Worm (Caenorhabditis elegans): Measurements from ENCODE around the gene F59B2.9.

The F59B2.9 gene

DNA sequence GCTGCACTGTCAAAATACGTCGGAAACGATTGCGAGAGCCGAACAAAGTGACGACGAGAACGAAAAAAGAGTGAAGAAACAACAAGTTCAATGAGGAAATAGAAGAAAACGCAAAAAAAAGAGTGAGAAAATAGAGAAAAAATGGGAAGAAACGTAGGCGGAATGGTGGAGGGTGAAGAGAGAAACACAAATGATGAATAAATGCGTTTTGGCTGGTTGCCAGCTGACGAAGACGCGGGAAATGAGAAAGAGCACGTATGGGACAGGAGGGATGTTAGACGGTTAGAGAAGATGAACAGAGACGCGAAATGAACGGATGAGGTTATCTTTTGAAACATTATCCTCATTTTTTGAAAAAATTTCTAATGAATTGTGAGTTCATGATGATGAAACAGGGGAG lies 27.2 kb downstream of the F59B2.9 start (continued):
- TF ChIP-seq tbx-9 (tag; optimal IDR thresholded peaks at IDR 0.05; ENCODE audit: borderline replicate concordance) (no peak), xnd-1 (tag; optimal IDR thresholded peaks at IDR 0.05) (no peak), attf-5 (GFP tag; optimal IDR thresholded peaks at IDR 0.05) (peak; percentile 0), madf-8 (GFP tag; conservative IDR thresholded peaks at IDR 0.05) (no peak), mes-4 (tag; optimal IDR thresholded peaks at IDR 0.05) (no peak), T07F8.4 (tag; optimal IDR thresholded peaks at IDR 0.05) (no peak), snpc-3.4 (tag; optimal IDR thresholded peaks at IDR 0.05) (no peak), F57A8.1 (GFP tag; optimal IDR thresholded peaks at IDR 0.05) (no peak), hlh-26 (GFP tag; conservative IDR thresholded peaks at IDR 0.05) (no peak), B0019.2 (GFP tag; conservative IDR thresholded peaks at IDR 0.05) (no peak), ceh-79 (tag; optimal IDR thresholded peaks at IDR 0.05) (no peak), C06A6.2 (GFP tag; conservative IDR thresholded peaks at IDR 0.05) (no peak), gei-17 (GFP tag; optimal IDR thresholded peaks at IDR 0.05) (no peak), lin-35 (GFP tag; optimal IDR thresholded peaks at IDR 0.05) (peak in 1 of 3 experiments; percentile 68), chd-7 (tag; optimal IDR thresholded peaks at IDR 0.05) (peak; percentile 10), ceh-100 (GFP tag; IDR thresholded peaks at IDR 0.05) (no peak), snpc-1.1 (tag; optimal IDR thresholded peaks at IDR 0.05; ENCODE audit: insufficient read depth) (no peak), tlf-1 (GFP tag; optimal IDR thresholded peaks at IDR 0.05) (no peak), unc-130 (GFP tag; optimal IDR thresholded peaks at IDR 0.05) (no peak), madf-10 (tag; optimal IDR thresholded peaks at IDR 0.05) (peak; percentile 3), rpc-1 (optimal IDR thresholded peaks at IDR 0.05) (no peak), rpc-1 (tag; optimal IDR thresholded peaks at IDR 0.05) (no peak), Y79H2A.3 (GFP tag; conservative IDR thresholded peaks at IDR 0.05) (no peak), dpl-1 (GFP tag; optimal IDR thresholded peaks at IDR 0.05) (no peak), atf-7 (tag; optimal IDR thresholded peaks at IDR 0.05) (no peak), sea-2 (GFP tag; IDR thresholded peaks at IDR 0.05) (no peak), hmg-20 (GFP tag; IDR thresholded peaks at IDR 0.05) (no peak), ztf-28 (GFP tag; IDR thresholded peaks at IDR 0.05) (no peak), dox-1 (GFP tag; IDR thresholded peaks at IDR 0.05) (0 out of 2 replicates have a peak, but pooled peaks have one; percentile 27), F39B2.1 (GFP tag; IDR thresholded peaks at IDR 0.05) (no peak), ceh-58 (GFP tag; IDR thresholded peaks at IDR 0.05) (no peak), F22D6.2 (tag; optimal IDR thresholded peaks at IDR 0.05) (no peak), F10E7.11 (tag; optimal IDR thresholded peaks at IDR 0.05) (no peak), Y56A3A.18 (GFP tag; IDR thresholded peaks at IDR 0.05) (0 out of 2 replicates have a peak, but pooled peaks have one; percentile 61), attf-6 (GFP tag; IDR thresholded peaks at IDR 0.05) (no peak), lin-54 (GFP tag; optimal IDR thresholded peaks at IDR 0.05) (no peak), nhr-179 (tag; optimal IDR thresholded peaks at IDR 0.05) (no peak), hlh-12 (tag; optimal IDR thresholded peaks at IDR 0.05) (no peak), bed-1 (GFP tag; IDR thresholded peaks at IDR 0.05) (no peak), B0336.3 (GFP tag; IDR thresholded peaks at IDR 0.05) (no peak), fkh-3 (tag; optimal IDR thresholded peaks at IDR 0.05) (no peak), F52B5.7 (tag; optimal IDR thresholded peaks at IDR 0.05) (no peak), cebp-2 (GFP tag; IDR thresholded peaks at IDR 0.05) (no peak), die-1 (tag; optimal IDR thresholded peaks at IDR 0.05) (no peak), cebp-1 (GFP tag; IDR thresholded peaks at IDR 0.05) (peak; percentile 34; the same call in 1 of the 2 replicates), cebp-1 (tag; optimal IDR thresholded peaks at IDR 0.05) (peak; percentile 73), ets-4 (GFP tag; optimal IDR thresholded peaks at IDR 0.05) (no peak), egl-44 (GFP tag; IDR thresholded peaks at IDR 0.05) (no peak), ztf-22 (GFP tag; optimal IDR thresholded peaks at IDR 0.05) (no peak), repo-1 (tag; optimal IDR thresholded peaks at IDR 0.05) (no peak)

Data from whole organism, young adult.